Fruit fly (Drosophila melanogaster) whole organism, adult: Measurements from ENCODE around the gene RapGAP1.

Experiments
- CG11617 ChIP-seq: fragments of 200-800 bp; sonication (Bioruptor generic); optimal IDR thresholded peaks from 2 replicates; lab custom pipeline; 2017; ENCODE audit warnings: mild to moderate bottlenecking, missing biosample characterization, missing genetic modification reagents, missing genetic modification characterization
- CG12768 ChIP-seq: fragments of 200-800 bp; sonication (Bioruptor generic); optimal IDR thresholded peaks from 2 replicates; lab custom pipeline; 2017; ENCODE audit warnings: missing biosample characterization, missing genetic modification characterization, mild to moderate bottlenecking, moderate library complexity, missing genetic modification reagents
- CG14711 ChIP-seq: fragments of 200-800 bp; sonication (Bioruptor generic); optimal IDR thresholded peaks from 2 replicates; lab custom pipeline; 2018; ENCODE audit warnings: missing biosample characterization, mild to moderate bottlenecking, missing genetic modification characterization, moderate library complexity
- CG1620 ChIP-seq: fragments of 200-800 bp; sonication (Bioruptor generic); optimal IDR thresholded peaks from 2 replicates; lab custom pipeline; 2016; ENCODE audit warnings: missing biosample characterization, missing genetic modification characterization
- CG33017 ChIP-seq: fragments of 200-800 bp; sonication (Bioruptor generic); optimal IDR thresholded peaks from 2 replicates; lab custom pipeline; 2018; ENCODE audit warnings: missing biosample characterization, mild to moderate bottlenecking, missing genetic modification characterization, moderate library complexity
- CG5204 ChIP-seq: fragments of 200-800 bp; sonication (Bioruptor generic); optimal IDR thresholded peaks from 2 replicates; lab custom pipeline; 2016; ENCODE audit warnings: missing biosample characterization, missing genetic modification characterization
- CG7045 ChIP-seq: fragments of 200-800 bp; sonication (Bioruptor generic); optimal IDR thresholded peaks from 2 replicates; lab custom pipeline; 2017; ENCODE audit warnings: missing biosample characterization, mild to moderate bottlenecking, missing genetic modification characterization
- CG7101 ChIP-seq: fragments of 200-800 bp; sonication (Bioruptor generic); optimal IDR thresholded peaks from 2 replicates; lab custom pipeline; 2018; ENCODE audit warnings: missing biosample characterization, mild to moderate bottlenecking, missing genetic modification characterization, moderate library complexity
- Clk ChIP-seq: fragments of 200-800 bp; sonication (Bioruptor generic); optimal IDR thresholded peaks from 2 replicates; lab custom pipeline; 2017; ENCODE audit warnings: missing biosample characterization, missing genetic modification characterization
- Crg-1 ChIP-seq: fragments of 200-800 bp; sonication (Bioruptor generic); optimal IDR thresholded peaks from 2 replicates; lab custom pipeline; 2016; ENCODE audit warnings: missing biosample characterization, missing genetic modification characterization
- Hr96 ChIP-seq: fragments of 200-800 bp; sonication (Bioruptor generic); optimal IDR thresholded peaks from 2 replicates; lab custom pipeline; 2016; ENCODE audit warnings: missing biosample characterization, missing genetic modification characterization
- Mnt ChIP-seq: fragments of 200-800 bp; sonication (Bioruptor generic); optimal IDR thresholded peaks from 2 replicates; lab custom pipeline; 2016; ENCODE audit warnings: missing biosample characterization, mild to moderate bottlenecking, missing genetic modification characterization
- bab1 ChIP-seq: fragments of 200-800 bp; sonication (Bioruptor generic); optimal IDR thresholded peaks from 3 replicates; lab custom pipeline; 2019; ENCODE audit warnings: missing biosample characterization, mild to moderate bottlenecking, missing genetic modification characterization, moderate library complexity
- cic ChIP-seq: fragments of 200-800 bp; sonication (Bioruptor generic); optimal IDR thresholded peaks from 2 replicates; lab custom pipeline; 2017; ENCODE audit warnings: missing biosample characterization, mild to moderate bottlenecking, missing genetic modification characterization, moderate library complexity
- cnc ChIP-seq, 2 experiments: fragments of >200 bp; optimal IDR thresholded peaks; 2 replicates each; lab custom pipeline; 2017
- kay ChIP-seq: fragments of 200-800 bp; sonication (Bioruptor generic); peaks from one replicate; lab custom pipeline; 2016; ENCODE audit warnings: missing biosample characterization, missing genetic modification characterization, borderline replicate concordance
- ovo ChIP-seq: fragments of 200-800 bp; sonication (Bioruptor generic); optimal IDR thresholded peaks from 2 replicates; lab custom pipeline; 2016; ENCODE audit warnings: missing biosample characterization, missing genetic modification characterization
- pad ChIP-seq: fragments of 200-800 bp; sonication (Bioruptor generic); optimal IDR thresholded peaks from 3 replicates; lab custom pipeline; 2017; ENCODE audit warnings: missing biosample characterization, missing genetic modification characterization, mild to moderate bottlenecking, moderate library complexity, missing genetic modification reagents
- tj ChIP-seq: fragments of 200-800 bp; sonication (Bioruptor generic); optimal IDR thresholded peaks from 3 replicates; lab custom pipeline; 2017; ENCODE audit warnings: missing biosample characterization, mild to moderate bottlenecking, missing genetic modification characterization, moderate library complexity
- toe ChIP-seq: fragments of 200-800 bp; sonication (Bioruptor generic); optimal IDR thresholded peaks from 2 replicates; lab custom pipeline; 2016; ENCODE audit warnings: missing biosample characterization, missing genetic modification characterization

Gene RapGAP1

DNA sequence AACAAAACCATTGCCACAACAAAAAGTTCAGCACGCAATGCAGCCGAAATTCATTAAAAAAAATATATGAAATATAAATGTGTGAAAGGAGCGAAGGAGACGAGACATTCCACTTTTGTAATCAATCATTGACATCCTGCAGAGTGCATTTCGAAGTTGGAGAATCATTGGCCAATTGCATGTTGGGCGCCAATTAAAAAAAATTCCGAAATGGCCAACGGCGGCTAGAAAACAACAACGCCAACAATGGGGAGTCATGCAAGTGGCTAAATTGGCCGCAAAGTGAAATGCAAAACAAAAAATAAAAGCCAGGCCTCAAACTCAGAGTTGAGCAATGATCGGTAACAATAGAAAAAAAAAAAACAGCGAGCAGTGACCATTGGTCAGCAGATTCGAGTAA, 70.3 kb downstream of the RapGAP1 start:
- TF ChIP-seq Clk (no peak), kay (no peak)

DNA sequence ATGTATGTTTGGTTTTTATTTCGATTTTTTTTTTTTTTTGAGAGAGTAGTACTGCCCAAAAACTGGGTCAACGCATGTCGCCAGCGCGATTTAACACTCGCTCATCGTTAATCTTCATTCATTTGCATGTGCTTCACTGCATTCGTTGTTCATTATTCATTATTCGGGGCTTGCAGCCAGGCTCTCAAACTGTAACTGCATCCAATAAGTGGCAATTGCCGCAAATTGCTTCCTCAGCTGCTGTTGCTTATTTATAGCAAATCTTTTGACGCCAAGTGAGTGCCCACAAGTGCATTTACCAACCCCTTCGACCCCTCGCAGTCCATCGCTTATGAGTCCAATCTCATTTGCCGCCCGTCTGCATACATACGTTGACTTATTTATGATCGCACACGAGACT, 71.3 kb downstream of the RapGAP1 start:
- TF ChIP-seq CG33017 (tag; lab: Kevin White, UChicago), result no peak
- TF ChIP-seq tj, result peak; percentile 22

- no peak for TF ChIP-seq pad
- TF ChIP-seq CG7045 (GFP tag; lab: Kevin White, UChicago), result no peak
- TF ChIP-seq CG14711, result no peak
- no peak for TF ChIP-seq Crg-1
Measured at dm6 chr2L:7505976-7506375, 72.8 kb downstream of the RapGAP1 start.

- TF ChIP-seq CG1620 (GFP tag; lab: Kevin White, UChicago) (no peak), bab1 (GFP tag; lab: Kevin White, UChicago) (no peak), cic (GFP tag; lab: Kevin White, UChicago) (no peak), Hr96 (GFP tag; lab: Kevin White, UChicago) (no peak), toe (GFP tag; lab: Kevin White, UChicago) (no peak), CG7045 (GFP tag; lab: Kevin White, UChicago) (no peak), Clk (no peak), CG7101 (no peak), tj (no peak), cnc (optimal IDR thresholded peaks at IDR 0.05; lab: Kevin White, UChicago) (no peak), CG14711 (no peak), pad (no peak), ovo (GFP tag; lab: Kevin White, UChicago) (no peak)
Measured at dm6 chr2L:7504529-7504928, 74.3 kb downstream of the RapGAP1 start.

- TF ChIP-seq cnc (optimal IDR thresholded peaks at IDR 0.05; lab: Kevin White, UChicago) (no peak), kay (no peak), ovo (GFP tag; lab: Kevin White, UChicago) (no peak), CG1620 (GFP tag; lab: Kevin White, UChicago) (no peak), CG11617 (no peak), Clk (no peak), Hr96 (GFP tag; lab: Kevin White, UChicago) (no peak), CG14711 (no peak), CG5204 (no peak), toe (GFP tag; lab: Kevin White, UChicago) (no peak), pad (no peak), CG7045 (GFP tag; lab: Kevin White, UChicago) (no peak), bab1 (GFP tag; lab: Kevin White, UChicago) (no peak), CG12768 (GFP tag; lab: Kevin White, UChicago) (no peak), tj (no peak), cic (GFP tag; lab: Kevin White, UChicago) (no peak)
Measured at dm6 chr2L:7503719-7504118, 75.1 kb downstream of the RapGAP1 start.

- TF ChIP-seq toe (GFP tag; lab: Kevin White, UChicago), result no peak
- TF ChIP-seq Crg-1, result no peak
- TF ChIP-seq cic (GFP tag; lab: Kevin White, UChicago), result no peak
- no peak for TF ChIP-seq ovo (GFP tag; lab: Kevin White, UChicago)
- no peak for TF ChIP-seq CG1620 (GFP tag; lab: Kevin White, UChicago)
- no peak for TF ChIP-seq bab1 (GFP tag; lab: Kevin White, UChicago)
- TF ChIP-seq CG7101, result no peak
- no peak for TF ChIP-seq pad
- no peak for TF ChIP-seq CG7045 (GFP tag; lab: Kevin White, UChicago)
- no peak for TF ChIP-seq CG14711
- TF ChIP-seq CG11617, result no peak
- no peak for TF ChIP-seq Mnt
- TF ChIP-seq Clk, result no peak
- TF ChIP-seq kay, result no peak
- no peak for TF ChIP-seq CG33017 (tag; lab: Kevin White, UChicago)
- no peak for TF ChIP-seq CG12768 (GFP tag; lab: Kevin White, UChicago)
- TF ChIP-seq Hr96 (GFP tag; lab: Kevin White, UChicago), result no peak
- no peak for TF ChIP-seq cnc (optimal IDR thresholded peaks at IDR 0.05; lab: Kevin White, UChicago)
- no peak for TF ChIP-seq tj
- no peak for TF ChIP-seq CG5204
Measured at dm6 chr2L:7501743-7502142, 77.0 kb downstream of the RapGAP1 start.

DNA sequence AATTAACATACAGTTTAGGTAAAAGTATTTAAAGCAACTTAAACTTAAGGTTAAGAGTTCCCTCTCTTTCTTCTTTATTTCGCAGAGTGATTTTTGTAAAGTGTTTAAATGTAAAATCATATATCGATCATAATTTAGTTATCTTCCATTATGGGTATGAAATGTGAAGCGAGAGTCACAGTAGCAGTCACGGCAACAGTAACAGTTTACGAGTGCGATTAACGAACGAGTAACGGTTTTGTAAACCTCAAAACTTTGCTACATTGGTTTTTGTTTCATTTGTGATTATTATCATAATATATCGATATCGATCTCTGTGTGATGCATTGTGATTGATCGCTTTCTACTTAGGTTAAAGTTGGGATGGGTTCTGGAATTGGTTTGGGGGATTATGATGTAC, 80.6 kb downstream of the RapGAP1 start:
- TF ChIP-seq CG1620 (GFP tag; lab: Kevin White, UChicago), result no peak
- TF ChIP-seq Hr96 (GFP tag; lab: Kevin White, UChicago), result no peak
- no peak for TF ChIP-seq CG12768 (GFP tag; lab: Kevin White, UChicago)
- no peak for TF ChIP-seq Clk
- TF ChIP-seq CG14711, result no peak
- no peak for TF ChIP-seq Crg-1
- no peak for TF ChIP-seq cnc (optimal IDR thresholded peaks at IDR 0.05; lab: Kevin White, UChicago)
- TF ChIP-seq CG7101, result no peak
- TF ChIP-seq Mnt, result no peak
- no peak for TF ChIP-seq pad
- no peak for TF ChIP-seq cic (GFP tag; lab: Kevin White, UChicago)
- TF ChIP-seq bab1 (GFP tag; lab: Kevin White, UChicago), result no peak

DNA sequence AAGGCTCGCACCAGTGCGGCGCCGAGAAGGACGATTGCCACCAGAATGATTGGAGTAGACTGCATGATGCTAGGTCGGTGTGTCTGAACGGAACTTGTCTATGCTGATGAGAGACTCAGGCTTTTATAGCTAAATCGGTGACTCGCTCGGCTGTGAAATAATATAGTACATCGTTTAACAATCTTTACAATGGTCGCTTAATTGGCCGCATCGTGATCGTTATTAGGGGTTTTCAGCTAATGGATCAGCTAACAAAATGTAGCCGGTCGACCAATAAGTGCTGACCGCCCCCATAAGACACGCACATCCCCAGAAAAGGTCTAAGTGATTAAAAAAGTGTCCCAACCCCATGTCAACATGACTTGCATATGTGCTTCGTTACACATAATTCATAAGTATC, 81.5 kb downstream of the RapGAP1 start, which contains the start of gene Obp28a:
TSS of gene Obp28a (minus strand) at position 101 of the 400 bp plus-strand sequence.
- TF ChIP-seq ovo (GFP tag; lab: Kevin White, UChicago) (no peak), Clk (no peak), Crg-1 (no peak)
